Worm (Caenorhabditis elegans): ENCODE data around the gene Y110A2AL.10.

Y110A2AL.10 gene

ce11 chrII:2919074-2919857 is 47.5 kb upstream of the Y110A2AL.10 start, which contains the start of the genes ncap-1 and Y110A2AR.1:
Gene ncap-1 (minus strand): TSS chrII:2919314.
Gene Y110A2AR.1 (plus strand): TSS chrII:2919710.
- peak; percentile 9 for TF ChIP-seq pha-4 (tag; optimal IDR thresholded peaks at IDR 0.05)
- no peak for TF ChIP-seq snpc-4 (tag; optimal IDR thresholded peaks at IDR 0.05)
- no peak for TF ChIP-seq nhr-77 (tag; optimal IDR thresholded peaks at IDR 0.05)
- no peak for TF ChIP-seq nhr-237 (tag; optimal IDR thresholded peaks at IDR 0.05)
- no peak for TF ChIP-seq lin-39 (tag; optimal IDR thresholded peaks at IDR 0.05)
- no peak for TF ChIP-seq mml-1 (tag; optimal IDR thresholded peaks at IDR 0.05)
- TF ChIP-seq lin-15B (tag; optimal IDR thresholded peaks at IDR 0.05), result peak; percentile 10
- no peak for TF ChIP-seq eor-1 (tag; optimal IDR thresholded peaks at IDR 0.05)
- no peak for TF ChIP-seq lsy-12 (tag; optimal IDR thresholded peaks at IDR 0.05)
- TF ChIP-seq nfya-1 (tag; optimal IDR thresholded peaks at IDR 0.05; ENCODE audit: insufficient read depth), result peak; percentile 24
- no peak for TF ChIP-seq daf-12 (tag; optimal IDR thresholded peaks at IDR 0.05)
- no peak for TF ChIP-seq unc-62 (GFP tag; optimal IDR thresholded peaks at IDR 0.05)
- no peak for TF ChIP-seq nhr-67 (tag; optimal IDR thresholded peaks at IDR 0.05)

DNA sequence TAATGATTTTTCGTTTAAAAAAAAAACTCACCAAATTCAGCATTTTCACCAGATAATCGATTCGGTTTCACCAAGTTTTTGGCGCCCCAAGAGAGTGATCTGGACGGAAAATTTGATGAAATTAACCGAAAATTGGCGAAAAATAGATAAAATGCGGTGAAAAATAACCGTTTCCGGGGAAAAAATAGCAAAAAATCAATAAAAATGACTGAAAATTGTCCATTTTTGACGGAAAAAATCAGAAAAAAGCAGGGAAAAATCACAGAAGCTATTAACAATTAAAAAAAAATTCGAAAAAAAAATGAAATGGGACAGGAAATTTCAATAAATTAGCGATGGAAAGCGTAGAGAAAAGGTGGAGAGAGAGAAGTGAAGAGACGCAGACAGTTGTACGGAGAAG is 41.8 kb upstream of the Y110A2AL.10 start, which contains the start of gene ubc-15:
ubc-15 (minus strand) TSS at position 101 of the 400 bp plus-strand sequence.
- TF ChIP-seq pqm-1 (tag; optimal IDR thresholded peaks at IDR 0.05) (no peak), mml-1 (tag; optimal IDR thresholded peaks at IDR 0.05) (no peak), nfya-1 (tag; optimal IDR thresholded peaks at IDR 0.05; ENCODE audit: insufficient read depth) (no peak), zag-1 (tag; optimal IDR thresholded peaks at IDR 0.05) (no peak), egl-5 (tag; optimal IDR thresholded peaks at IDR 0.05) (no peak), unc-62 (GFP tag; optimal IDR thresholded peaks at IDR 0.05) (no peak), nhr-23 (tag; optimal IDR thresholded peaks at IDR 0.05) (no peak), elt-1 (tag; optimal IDR thresholded peaks at IDR 0.05) (no peak), nhr-67 (tag; optimal IDR thresholded peaks at IDR 0.05) (no peak), aly-2 (tag; optimal IDR thresholded peaks at IDR 0.05) (no peak)

DNA sequence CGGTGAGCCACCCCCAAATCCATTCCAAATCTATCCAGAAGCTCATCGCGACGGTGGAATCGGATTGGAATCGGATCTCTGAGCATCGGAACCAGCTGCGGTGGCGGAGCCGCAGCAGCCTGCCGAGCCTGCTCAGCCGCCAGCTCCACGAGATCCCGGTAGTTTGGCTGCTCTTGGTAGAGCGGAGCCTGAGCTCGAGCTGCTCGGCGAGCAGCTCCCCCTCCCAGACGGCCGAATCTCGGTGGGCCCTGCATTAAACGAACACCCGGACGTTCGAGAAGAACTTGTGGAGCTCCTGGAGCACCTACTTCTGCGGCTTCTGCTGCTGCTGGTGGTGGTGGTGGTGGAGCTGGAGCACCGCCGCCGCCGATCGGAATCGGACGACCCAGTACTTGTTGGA is 32.0 kb upstream of the Y110A2AL.10 start:
- TF ChIP-seq elt-3 (tag; optimal IDR thresholded peaks at IDR 0.05), result no peak
- no peak for TF ChIP-seq nhr-12 (tag; optimal IDR thresholded peaks at IDR 0.05)
- no peak for TF ChIP-seq nfya-1 (tag; optimal IDR thresholded peaks at IDR 0.05; ENCODE audit: insufficient read depth)
- no peak for TF ChIP-seq egl-5 (tag; optimal IDR thresholded peaks at IDR 0.05)
- TF ChIP-seq nhr-11 (tag; optimal IDR thresholded peaks at IDR 0.05), result no peak
- TF ChIP-seq skn-1 (tag; optimal IDR thresholded peaks at IDR 0.05), result no peak
- TF ChIP-seq mml-1 (tag; optimal IDR thresholded peaks at IDR 0.05), result no peak
- no peak for TF ChIP-seq tbx-2 (tag; optimal IDR thresholded peaks at IDR 0.05)
- TF ChIP-seq nhr-43 (tag; optimal IDR thresholded peaks at IDR 0.05; ENCODE audit: poor library complexity, severe bottlenecking), result no peak
- no peak for TF ChIP-seq lin-15B (tag; optimal IDR thresholded peaks at IDR 0.05)
- TF ChIP-seq ztf-4 (tag; optimal IDR thresholded peaks at IDR 0.05), result no peak
- TF ChIP-seq nhr-77 (tag; optimal IDR thresholded peaks at IDR 0.05), result no peak

ce11 chrII:2901158-2901557 is 29.4 kb upstream of the Y110A2AL.10 start:
- no peak for TF ChIP-seq lsy-12 (tag; optimal IDR thresholded peaks at IDR 0.05)
- TF ChIP-seq ceh-28 (tag; optimal IDR thresholded peaks at IDR 0.05), result peak; percentile 92
- TF ChIP-seq nhr-12 (tag; optimal IDR thresholded peaks at IDR 0.05), result no peak
- no peak for TF ChIP-seq tbx-2 (tag; optimal IDR thresholded peaks at IDR 0.05)

DNA sequence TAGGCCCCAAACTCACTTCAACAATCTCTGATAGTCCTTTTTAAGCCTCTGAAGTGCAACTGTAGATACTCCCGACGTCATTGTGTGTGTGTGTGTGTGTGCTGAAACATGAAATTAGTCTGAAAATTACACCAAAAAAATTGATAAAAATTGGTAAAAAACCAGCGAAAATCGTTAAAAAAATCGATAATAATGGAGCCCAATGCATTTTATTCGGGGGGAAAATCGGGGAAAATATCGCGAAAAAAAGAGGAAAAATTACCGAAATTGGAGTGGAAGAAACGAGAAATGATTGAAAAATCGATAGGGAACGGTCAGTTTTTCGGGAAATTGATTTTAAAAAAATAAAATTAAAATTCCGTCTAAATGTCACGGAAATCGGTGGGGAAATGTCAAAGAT is 28.5 kb upstream of the Y110A2AL.10 start, which contains the start of gene ubc-26:
ubc-26 (minus strand) TSS at position 101 of the 400 bp plus-strand sequence.
- no peak for TF ChIP-seq nhr-12 (tag; optimal IDR thresholded peaks at IDR 0.05)
- no peak for TF ChIP-seq lsy-12 (tag; optimal IDR thresholded peaks at IDR 0.05)
- TF ChIP-seq zag-1 (tag; optimal IDR thresholded peaks at IDR 0.05), result no peak
- TF ChIP-seq lin-15B (tag; optimal IDR thresholded peaks at IDR 0.05), result no peak
- no peak for TF ChIP-seq egl-5 (tag; optimal IDR thresholded peaks at IDR 0.05)
- no peak for TF ChIP-seq nhr-77 (tag; optimal IDR thresholded peaks at IDR 0.05)
- no peak for TF ChIP-seq fos-1 (tag; optimal IDR thresholded peaks at IDR 0.05)
- TF ChIP-seq pha-4 (tag; optimal IDR thresholded peaks at IDR 0.05), result no peak
- no peak for TF ChIP-seq skn-1 (tag; optimal IDR thresholded peaks at IDR 0.05)
- TF ChIP-seq daf-12 (tag; optimal IDR thresholded peaks at IDR 0.05), result no peak
- no peak for TF ChIP-seq nhr-237 (tag; optimal IDR thresholded peaks at IDR 0.05)
- no peak for TF ChIP-seq snpc-4 (tag; optimal IDR thresholded peaks at IDR 0.05)
- no peak for TF ChIP-seq ceh-9 (tag; optimal IDR thresholded peaks at IDR 0.05)
- TF ChIP-seq eor-1 (tag; optimal IDR thresholded peaks at IDR 0.05), result no peak
- TF ChIP-seq fkh-2 (tag; optimal IDR thresholded peaks at IDR 0.05), result no peak
- TF ChIP-seq nhr-23 (tag; optimal IDR thresholded peaks at IDR 0.05), result no peak

Measured in whole organism, L3 larva.